Fruit fly (Drosophila melanogaster) whole organism, embryonic: ENCODE data around the gene CG7551.

Source experiments
- Adf1 ChIP-seq: fragments of 200-800 bp; sonication (Bioruptor generic); IDR thresholded peaks from 2 replicates; pipeline ENCODE4 v1.3.6; 2022; ENCODE audit warnings: missing biosample characterization, missing genetic modification characterization
- Awh ChIP-seq: fragments of 200-800 bp; sonication (Bioruptor generic); IDR thresholded peaks from 2 replicates; pipeline ENCODE4, ENCODE4 v1.3.6; 2022; ENCODE audit warnings: missing biosample characterization, missing genetic modification characterization
- B-H1 ChIP-seq: fragments of 200-800 bp; sonication (Bioruptor generic); IDR thresholded peaks from 3 replicates; pipeline ENCODE4 v1.3.6; 2022; ENCODE audit warnings: missing biosample characterization, missing genetic modification characterization
- Bdp1 ChIP-seq: fragments of 200-800 bp; sonication (Bioruptor generic); optimal IDR thresholded peaks from 3 replicates; lab custom pipeline; 2016; ENCODE audit warnings: missing biosample characterization, missing genetic modification characterization
- CG10209 ChIP-seq: fragments of 200-800 bp; sonication (Bioruptor generic); optimal IDR thresholded peaks from 3 replicates; lab custom pipeline; 2017; ENCODE audit warnings: missing biosample characterization, mild to moderate bottlenecking, missing genetic modification characterization, missing genetic modification reagents
- CG10431 ChIP-seq: fragments of 200-800 bp; sonication (Bioruptor generic); optimal IDR thresholded peaks from 3 replicates; lab custom pipeline; 2018; ENCODE audit warnings: missing biosample characterization, mild to moderate bottlenecking, missing genetic modification characterization
- CG10654 ChIP-seq: fragments of 200-800 bp; sonication (Bioruptor generic); optimal IDR thresholded peaks from 2 replicates; lab custom pipeline; 2016; ENCODE audit warnings: missing biosample characterization, missing genetic modification characterization
- CG11093 ChIP-seq: fragments of 200-800 bp; sonication (Bioruptor generic); IDR thresholded peaks from 3 replicates; pipeline ENCODE4 v1.3.6; 2022; ENCODE audit warnings: missing biosample characterization, missing genetic modification characterization
- CG12071 ChIP-seq: fragments of 200-800 bp; sonication (Bioruptor generic); optimal IDR thresholded peaks from 3 replicates; lab custom pipeline; 2018; ENCODE audit warnings: missing biosample characterization, mild to moderate bottlenecking, missing genetic modification characterization
- CG12104 ChIP-seq: fragments of 200-800 bp; sonication (Bioruptor generic); optimal IDR thresholded peaks from 3 replicates; lab custom pipeline; 2016; ENCODE audit warnings: missing biosample characterization, missing genetic modification characterization
- CG12219 ChIP-seq: fragments of 200-800 bp; sonication (Bioruptor generic); optimal IDR thresholded peaks from 3 replicates; lab custom pipeline; 2018; ENCODE audit warnings: missing biosample characterization, mild to moderate bottlenecking, missing genetic modification characterization
- CG13296 ChIP-seq: fragments of 200-800 bp; sonication (Bioruptor generic); optimal IDR thresholded peaks from 3 replicates; lab custom pipeline; 2018; ENCODE audit warnings: missing biosample characterization, mild to moderate bottlenecking, missing genetic modification characterization
- CG13424 ChIP-seq: fragments of 200-800 bp; sonication (Bioruptor generic); optimal IDR thresholded peaks from 2 replicates; lab custom pipeline; 2019; ENCODE audit warnings: missing biosample characterization, mild to moderate bottlenecking, missing genetic modification characterization, moderate library complexity
- CG15696 ChIP-seq: fragments of 200-800 bp; sonication (Bioruptor generic); optimal IDR thresholded peaks from 2 replicates; lab custom pipeline; 2019; ENCODE audit warnings: missing biosample characterization, mild to moderate bottlenecking, missing genetic modification characterization, moderate library complexity
- CG16813 ChIP-seq: fragments of 200-800 bp; sonication (Bioruptor generic); IDR thresholded peaks from 3 replicates; pipeline ENCODE4 v1.3.6; 2022; ENCODE audit warnings: missing biosample characterization, missing genetic modification characterization; ENCODE audit not compliant: partially characterized antibody
- CG17612 ChIP-seq: fragments of 200-800 bp; sonication (Bioruptor generic); IDR thresholded peaks from 2 replicates; pipeline ENCODE4 v1.3.6; 2022; ENCODE audit warnings: missing biosample characterization, missing genetic modification characterization
- CG17802 ChIP-seq: fragments of 200-800 bp; sonication (Bioruptor generic); optimal IDR thresholded peaks from 2 replicates; lab custom pipeline; 2018; ENCODE audit warnings: missing biosample characterization, mild to moderate bottlenecking, missing genetic modification characterization, moderate library complexity
- CG18011 ChIP-seq: fragments of 200-800 bp; sonication (Bioruptor generic); optimal IDR thresholded peaks from 2 replicates; lab custom pipeline; 2017; ENCODE audit warnings: missing biosample characterization, missing genetic modification characterization, mild to moderate bottlenecking, moderate library complexity, missing genotype
- CG2712 ChIP-seq: fragments of 200-800 bp; optimal IDR thresholded peaks from 3 replicates; lab custom pipeline; 2019; ENCODE audit warnings: missing biosample characterization, mild to moderate bottlenecking, missing genetic modification characterization, moderate library complexity
- CG31224 ChIP-seq: fragments of 200-800 bp; sonication (Bioruptor generic); IDR thresholded peaks from 2 replicates; pipeline ENCODE4 v1.3.6; 2022; ENCODE audit warnings: missing biosample characterization, missing genetic modification characterization
- CG31388 ChIP-seq: fragments of 200-800 bp; sonication (Bioruptor generic); optimal IDR thresholded peaks from 2 replicates; lab custom pipeline; 2016; ENCODE audit warnings: missing biosample characterization, missing genetic modification characterization
- CG32772 ChIP-seq: fragments of 200-800 bp; sonication (Bioruptor generic); IDR thresholded peaks from 2 replicates; pipeline ENCODE4 v1.3.6; 2022; ENCODE audit warnings: missing biosample characterization, missing genetic modification characterization
- CG3281 ChIP-seq: fragments of 200-800 bp; sonication (Bioruptor generic); optimal IDR thresholded peaks from 3 replicates; lab custom pipeline; 2017; ENCODE audit warnings: missing biosample characterization, mild to moderate bottlenecking, missing genetic modification characterization
- CG4617 ChIP-seq: fragments of 200-800 bp; sonication (Bioruptor generic); optimal IDR thresholded peaks from 3 replicates; lab custom pipeline; 2016; ENCODE audit warnings: missing biosample characterization, missing genetic modification characterization, borderline replicate concordance
- CG6791 ChIP-seq: fragments of 200-800 bp; sonication (Bioruptor generic); IDR thresholded peaks from 3 replicates; pipeline ENCODE4 v1.3.6; 2022; ENCODE audit warnings: missing biosample characterization, missing genetic modification characterization; ENCODE audit not compliant: partially characterized antibody
- CG7839 ChIP-seq: fragments of 200-800 bp; sonication (Bioruptor generic); optimal IDR thresholded peaks from 3 replicates; lab custom pipeline; 2018; ENCODE audit warnings: missing biosample characterization, mild to moderate bottlenecking, missing genetic modification characterization, moderate library complexity
- CG8924 ChIP-seq: fragments of 200-800 bp; optimal IDR thresholded peaks from 3 replicates; lab custom pipeline; 2019; ENCODE audit warnings: missing biosample characterization, mild to moderate bottlenecking, missing genetic modification characterization, moderate library complexity
- CG9932 ChIP-seq: fragments of 200-800 bp; sonication (Bioruptor generic); IDR thresholded peaks from 2 replicates; pipeline ENCODE4 v1.3.6; 2022; ENCODE audit warnings: missing biosample characterization, missing genetic modification characterization
- Dll ChIP-seq: fragments of 200-800 bp; sonication (Bioruptor generic); IDR thresholded peaks from 4 replicates; pipeline ENCODE4 v1.3.6; 2022; ENCODE audit warnings: missing biosample characterization, missing genetic modification characterization; ENCODE audit not compliant: partially characterized antibody
- GATAe ChIP-seq: fragments of 200-800 bp; sonication (Bioruptor generic); conservative IDR thresholded peaks from 2 replicates; pipeline ENCODE4 v1.3.6; 2022; ENCODE audit warnings: missing biosample characterization, missing genetic modification characterization
- H15 ChIP-seq: fragments of 200-800 bp; sonication (Bioruptor generic); IDR thresholded peaks from 3 replicates; pipeline ENCODE4 v1.3.6; 2022; ENCODE audit warnings: missing biosample characterization, missing genetic modification characterization
- Hmr ChIP-seq: fragments of 200-800 bp; sonication (Bioruptor generic); optimal IDR thresholded peaks from 3 replicates; lab custom pipeline; 2017; ENCODE audit warnings: mild to moderate bottlenecking, missing biosample characterization, missing genetic modification reagents, missing genetic modification characterization
- Neu2 ChIP-seq: fragments of 200-800 bp; sonication (Bioruptor generic); optimal IDR thresholded peaks from 3 replicates; lab custom pipeline; 2016; ENCODE audit warnings: missing biosample characterization, missing genetic modification characterization, borderline replicate concordance
- Nf-YB ChIP-seq: fragments of 200-800 bp; sonication (Bioruptor generic); optimal IDR thresholded peaks from 3 replicates; lab custom pipeline; 2019; ENCODE audit warnings: missing biosample characterization, mild to moderate bottlenecking, missing genetic modification characterization, moderate library complexity
- Nf-YC ChIP-seq: fragments of 200-800 bp; optimal IDR thresholded peaks from 3 replicates; lab custom pipeline; 2019; ENCODE audit warnings: missing biosample characterization, mild to moderate bottlenecking, missing genetic modification characterization, moderate library complexity
- Sin3A ChIP-seq: fragments of >200 bp; optimal IDR thresholded peaks from 2 replicates; lab custom pipeline; 2018
- dimm ChIP-seq: fragments of 200-800 bp; sonication (Bioruptor generic); IDR thresholded peaks from 2 replicates; pipeline ENCODE4 v1.3.6; 2022; ENCODE audit warnings: missing biosample characterization, missing genetic modification characterization
- esg ChIP-seq: fragments of 200-800 bp; sonication (Bioruptor generic); conservative IDR thresholded peaks from 2 replicates; pipeline ENCODE4 v1.3.6; 2022; ENCODE audit warnings: missing biosample characterization, missing genetic modification characterization
- gcm ChIP-seq: fragments of 200-800 bp; sonication (Bioruptor generic); optimal IDR thresholded peaks from 2 replicates; lab custom pipeline; 2019; ENCODE audit warnings: missing biosample characterization, mild to moderate bottlenecking, missing genetic modification characterization, moderate library complexity
- jigr1 ChIP-seq: fragments of 200-800 bp; sonication (Bioruptor generic); IDR thresholded peaks from 3 replicates; pipeline ENCODE4 v1.3.6; 2022; ENCODE audit warnings: missing biosample characterization, missing genetic modification characterization
- jumu ChIP-seq: fragments of 200-800 bp; sonication (Bioruptor generic); optimal IDR thresholded peaks from 3 replicates; lab custom pipeline; 2016; ENCODE audit warnings: missing biosample characterization, missing genetic modification characterization
- kni ChIP-seq: fragments of 200-800 bp; sonication (Bioruptor generic); optimal IDR thresholded peaks from 3 replicates; lab custom pipeline; 2017; ENCODE audit warnings: mild to moderate bottlenecking, missing biosample characterization, missing genetic modification reagents, missing genetic modification characterization
- odd ChIP-seq: fragments of 200-800 bp; sonication (Bioruptor generic); optimal IDR thresholded peaks from 2 replicates; lab custom pipeline; 2017; ENCODE audit warnings: missing biosample characterization, mild to moderate bottlenecking, missing genetic modification characterization
- pfk ChIP-seq: fragments of 200-800 bp; sonication (Bioruptor generic); optimal IDR thresholded peaks from 2 replicates; lab custom pipeline; 2018; ENCODE audit warnings: missing biosample characterization, mild to moderate bottlenecking, missing genetic modification characterization, moderate library complexity
- slp2 ChIP-seq: fragments of 200-800 bp; sonication (Bioruptor generic); optimal IDR thresholded peaks from 2 replicates; lab custom pipeline; 2016; ENCODE audit warnings: missing biosample characterization, missing genetic modification characterization
- tna ChIP-seq: fragments of 200-800 bp; sonication (Bioruptor generic); IDR thresholded peaks from 2 replicates; pipeline ENCODE4 v1.3.6; 2022; ENCODE audit warnings: missing biosample characterization, missing genetic modification characterization; ENCODE audit not compliant: partially characterized antibody
- tx ChIP-seq: fragments of 200-800 bp; sonication (Bioruptor generic); optimal IDR thresholded peaks from 2 replicates; lab custom pipeline; 2016; ENCODE audit warnings: missing biosample characterization, missing genetic modification characterization
- unc-4 ChIP-seq: fragments of 200-800 bp; sonication (Bioruptor generic); IDR thresholded peaks from 2 replicates; pipeline ENCODE4 v1.3.6; 2022; ENCODE audit warnings: missing biosample characterization, missing genetic modification characterization; ENCODE audit not compliant: partially characterized antibody

Gene CG7551

dm6 chr3L:11417273-11418040 lies 40.8 kb upstream of the CG7551 start (continued):
- no peak for TF ChIP-seq Sin3A (lab: Kevin White, UChicago)
- peak; percentile 9 for TF ChIP-seq CG4617 (GFP tag; lab: Kevin White, UChicago)
- peak; percentile 57 for TF ChIP-seq CG10209 (GFP tag; lab: Kevin White, UChicago)
- peak; percentile 85 for TF ChIP-seq CG10654 (GFP tag; lab: Kevin White, UChicago)
- peak; percentile 71 for TF ChIP-seq Nf-YB (GFP tag; lab: Kevin White, UChicago)
- peak; percentile 40 for TF ChIP-seq CG17802 (tag; lab: Kevin White, UChicago)
- no peak for TF ChIP-seq Neu2 (GFP tag; lab: Kevin White, UChicago)
- no peak for TF ChIP-seq CG18011 (GFP tag; lab: Kevin White, UChicago)
- TF ChIP-seq CG10431 (GFP tag; lab: Kevin White, UChicago), result peak; percentile 58
- TF ChIP-seq CG2712, result peak; percentile 96
- TF ChIP-seq CG6791 (GFP tag; lab: Robert Waterston, UW), result peak; percentile 66; the same call in 1 of the 3 replicates
- peak; percentile 91 for TF ChIP-seq CG15696
- TF ChIP-seq tx (GFP tag; lab: Kevin White, UChicago), result peak; percentile 27
- peak; percentile 67 for TF ChIP-seq B-H1 (GFP tag; lab: Robert Waterston, UW)
- peak; percentile 55 for TF ChIP-seq Bdp1
- peak; percentile 36; the same call in 1 of the 2 replicates for TF ChIP-seq GATAe
- peak; percentile 89 for TF ChIP-seq esg (GFP tag; lab: Robert Waterston, UW)
- peak; percentile 86 for TF ChIP-seq kni (GFP tag; lab: Kevin White, UChicago)
- TF ChIP-seq CG8924 (tag; lab: Kevin White, UChicago), result peak; percentile 96
- TF ChIP-seq CG9932 (GFP tag; lab: Robert Waterston, UW), result peak; percentile 71
- TF ChIP-seq pfk, result no peak
- peak; percentile 94 for TF ChIP-seq CG7839
- peak; percentile 81 for TF ChIP-seq Awh
- TF ChIP-seq Adf1 (GFP tag; lab: Robert Waterston, UW), result peak; percentile 72
- TF ChIP-seq CG13296 (GFP tag; lab: Kevin White, UChicago), result peak; percentile 85
- TF ChIP-seq tna (GFP tag; lab: Robert Waterston, UW), result peak; percentile 31; the same call in 1 of the 2 replicates
- peak; percentile 23; the same call in 1 of the 4 replicates for TF ChIP-seq Dll
- TF ChIP-seq CG16813, result peak; percentile 60; the same call in 2 of the 3 replicates
- peak; percentile 91 for TF ChIP-seq gcm (GFP tag; lab: Kevin White, UChicago)
- TF ChIP-seq CG13424, result peak; percentile 92
- TF ChIP-seq jigr1 (GFP tag; lab: Robert Waterston, UW), result peak; percentile 74
- TF ChIP-seq slp2 (GFP tag; lab: Kevin White, UChicago), result peak; percentile 55
- TF ChIP-seq CG17612 (GFP tag; lab: Robert Waterston, UW), result peak; percentile 64; the same call in 1 of the 2 replicates
- peak; percentile 91 for TF ChIP-seq CG32772 (GFP tag; lab: Robert Waterston, UW)
- peak; percentile 86 for TF ChIP-seq CG3281
- peak; percentile 83 for TF ChIP-seq CG11093 (GFP tag; lab: Robert Waterston, UW)
- TF ChIP-seq Hmr, result peak; percentile 81
- TF ChIP-seq CG31224, result peak; percentile 61
- peak; percentile 68 for TF ChIP-seq jumu (GFP tag; lab: Kevin White, UChicago)
- peak; percentile 60 for TF ChIP-seq CG12219 (GFP tag; lab: Kevin White, UChicago)
- TF ChIP-seq CG12071 (GFP tag; lab: Kevin White, UChicago), result peak; percentile 76
- peak; percentile 83 for TF ChIP-seq Nf-YC (tag; lab: Kevin White, UChicago)
- peak; percentile 62 for TF ChIP-seq dimm (GFP tag; lab: Robert Waterston, UW)
- TF ChIP-seq H15, result peak; percentile 84
- no peak for TF ChIP-seq unc-4
- peak; percentile 78 for TF ChIP-seq odd (GFP tag; lab: Kevin White, UChicago)
- peak; percentile 64 for TF ChIP-seq CG31388
- peak; percentile 85 for TF ChIP-seq CG12104 (GFP tag; lab: Kevin White, UChicago)
